Worm (Caenorhabditis elegans) whole organism, L2 larva: ENCODE data around the gene B0361.4.

Experiments used
- ama-1 ChIP-seq: fragments of 150-350 bp; optimal IDR thresholded peaks from 2 replicates; lab custom pipeline; 2018; ENCODE audit warnings: inconsistent platforms
- dmd-4 ChIP-seq: sonication (generic microtip); optimal IDR thresholded peaks from 2 replicates; lab custom pipeline; 2017; ENCODE audit warnings: missing biosample characterization, missing genetic modification characterization
- elt-3 ChIP-seq: sonication (generic microtip); optimal IDR thresholded peaks from 2 replicates; lab custom pipeline; 2017; ENCODE audit warnings: missing biosample characterization, missing genetic modification characterization
- lin-13 ChIP-seq: fragments of 150-350 bp; optimal IDR thresholded peaks from 2 replicates; lab custom pipeline; 2014; ENCODE audit warnings: missing biosample characterization, missing genetic modification reagents, missing genetic modification characterization
- lsy-2 ChIP-seq, 2 experiments: fragments of 150-350 bp in 1 of 2; sonication (generic microtip) in 1 of 2; optimal IDR thresholded peaks; 2 replicates each; lab custom pipeline; 2014 to 2017; ENCODE audit warnings: missing biosample characterization in 2 of 2, missing genetic modification characterization in 2 of 2
- mab-5 ChIP-seq: fragments of 150-350 bp; optimal IDR thresholded peaks from 2 replicates; lab custom pipeline; 2014; ENCODE audit warnings: missing biosample characterization, missing genetic modification characterization
- mdl-1 ChIP-seq, 2 experiments: fragments of 150-350 bp in 1 of 2; sonication (generic microtip) in 1 of 2; optimal IDR thresholded peaks; 2 replicates each; lab custom pipeline; 2017; ENCODE audit warnings: missing biosample characterization in 2 of 2, missing genetic modification characterization in 2 of 2
- nhr-11 ChIP-seq: fragments of 150-350 bp; optimal IDR thresholded peaks from 2 replicates; lab custom pipeline; 2014; ENCODE audit warnings: missing biosample characterization, missing genetic modification characterization
- nhr-12 ChIP-seq: fragments of 150-350 bp; optimal IDR thresholded peaks from 2 replicates; lab custom pipeline; 2014; ENCODE audit warnings: missing biosample characterization, missing genetic modification characterization
- nhr-21 ChIP-seq: fragments of 150-350 bp; optimal IDR thresholded peaks from 2 replicates; lab custom pipeline; 2014; ENCODE audit warnings: missing biosample characterization, missing genetic modification characterization
- nhr-23 ChIP-seq: fragments of 150-350 bp; optimal IDR thresholded peaks from 2 replicates; lab custom pipeline; 2014; ENCODE audit warnings: missing biosample characterization, missing genetic modification reagents, missing genetic modification characterization
- unc-39 ChIP-seq: fragments of 150-350 bp; optimal IDR thresholded peaks from 2 replicates; lab custom pipeline; 2014; ENCODE audit warnings: missing biosample characterization, missing genetic modification characterization
- zag-1 ChIP-seq: fragments of 150-350 bp; optimal IDR thresholded peaks from 2 replicates; lab custom pipeline; 2014; ENCODE audit warnings: missing biosample characterization, missing genetic modification characterization
- ztf-11 ChIP-seq: sonication (generic microtip); optimal IDR thresholded peaks from 2 replicates; lab custom pipeline; 2017; ENCODE audit warnings: missing biosample characterization, missing genetic modification characterization

ce11 chrIII:7317354-7317753 is 58.6 kb downstream of the B0361.4 start:
- TF ChIP-seq nhr-12 (tag; lab: Kevin White, UChicago) = no peak
- no peak for TF ChIP-seq ztf-11 (tag; lab: Kevin White, UChicago)
- no peak for TF ChIP-seq nhr-11 (tag; lab: Kevin White, UChicago)
- no peak for TF ChIP-seq dmd-4
- TF ChIP-seq unc-39 = no peak
- no peak for TF ChIP-seq mdl-1 (tag; optimal IDR thresholded peaks at IDR 0.05; lab: Kevin White, UChicago)
- no peak for TF ChIP-seq nhr-23 (tag; lab: Kevin White, UChicago)
- TF ChIP-seq lsy-2 (tag; optimal IDR thresholded peaks at IDR 0.05; lab: Kevin White, UChicago) = no peak
- TF ChIP-seq elt-3 = no peak
- no peak for TF ChIP-seq zag-1 (tag; lab: Kevin White, UChicago)
- TF ChIP-seq ama-1 = no peak
- TF ChIP-seq mab-5 (tag; lab: Kevin White, UChicago) = no peak
- no peak for TF ChIP-seq lin-13 (GFP tag; lab: Kevin White, UChicago)
- no peak for TF ChIP-seq nhr-21 (tag; lab: Kevin White, UChicago)
